Fruit fly (Drosophila melanogaster) whole organism, embryonic: ENCODE measurements around the gene Zpr1.

Experiments used
- ATbp ChIP-seq: fragments of 200-800 bp; sonication (Bioruptor generic); optimal IDR thresholded peaks from 2 replicates; lab custom pipeline; 2017; ENCODE audit warnings: missing biosample characterization, mild to moderate bottlenecking, missing genetic modification characterization, missing genetic modification reagents
- Abd-B ChIP-seq: fragments of 200-800 bp; sonication (Bioruptor generic); optimal IDR thresholded peaks from 2 replicates; lab custom pipeline; 2018; ENCODE audit warnings: missing biosample characterization, mild to moderate bottlenecking, missing genetic modification characterization, moderate library complexity
- BEAF-32 ChIP-seq: fragments of 200-800 bp; sonication (Bioruptor generic); optimal IDR thresholded peaks from 3 replicates; lab custom pipeline; 2017; ENCODE audit warnings: missing biosample characterization, missing genetic modification characterization, mild to moderate bottlenecking, moderate library complexity, missing genetic modification reagents
- CG10366 ChIP-seq: fragments of 200-800 bp; sonication (Bioruptor generic); IDR thresholded peaks from 2 replicates; pipeline ENCODE4 v1.3.6; 2022; ENCODE audit warnings: missing biosample characterization, missing genetic modification characterization
- CG12219 ChIP-seq: fragments of 200-800 bp; sonication (Bioruptor generic); optimal IDR thresholded peaks from 3 replicates; lab custom pipeline; 2018; ENCODE audit warnings: missing biosample characterization, mild to moderate bottlenecking, missing genetic modification characterization
- CG14710 ChIP-seq: fragments of 200-800 bp; sonication (Bioruptor generic); optimal IDR thresholded peaks from 3 replicates; lab custom pipeline; 2019; ENCODE audit warnings: missing biosample characterization, mild to moderate bottlenecking, missing genetic modification characterization, moderate library complexity
- CG1602 ChIP-seq: fragments of 200-800 bp; sonication (Bioruptor generic); optimal IDR thresholded peaks from 3 replicates; lab custom pipeline; 2016; ENCODE audit warnings: missing biosample characterization, missing genetic modification characterization
- CG1647 ChIP-seq: fragments of 200-800 bp; sonication (Bioruptor generic); optimal IDR thresholded peaks from 3 replicates; lab custom pipeline; 2016; ENCODE audit warnings: missing biosample characterization, missing genetic modification characterization
- CG17385 ChIP-seq: fragments of 200-800 bp; sonication (Bioruptor generic); optimal IDR thresholded peaks from 3 replicates; lab custom pipeline; 2018; ENCODE audit warnings: missing biosample characterization, mild to moderate bottlenecking, missing genetic modification characterization
- CG1792 ChIP-seq: fragments of 200-800 bp; sonication (Bioruptor generic); optimal IDR thresholded peaks from 2 replicates; lab custom pipeline; 2016; ENCODE audit warnings: missing biosample characterization, missing genetic modification characterization
- CG18262 ChIP-seq: fragments of 200-800 bp; optimal IDR thresholded peaks from 3 replicates; lab custom pipeline; 2019; ENCODE audit warnings: missing biosample characterization, mild to moderate bottlenecking, missing genetic modification characterization, moderate library complexity
- CG2120 ChIP-seq: fragments of 200-800 bp; sonication (Bioruptor generic); optimal IDR thresholded peaks from 3 replicates; lab custom pipeline; 2016; ENCODE audit warnings: missing biosample characterization, missing genetic modification characterization
- CG2712 ChIP-seq: fragments of 200-800 bp; optimal IDR thresholded peaks from 3 replicates; lab custom pipeline; 2019; ENCODE audit warnings: missing biosample characterization, mild to moderate bottlenecking, missing genetic modification characterization, moderate library complexity
- CG2875 ChIP-seq: fragments of 200-800 bp; sonication (Bioruptor generic); optimal IDR thresholded peaks from 2 replicates; lab custom pipeline; 2017; ENCODE audit warnings: missing biosample characterization, mild to moderate bottlenecking, missing genetic modification characterization, missing genetic modification reagents
- CG31441 ChIP-seq: fragments of 200-800 bp; sonication (Bioruptor generic); IDR thresholded peaks from 2 replicates; pipeline ENCODE4 v1.3.6; 2022; ENCODE audit warnings: missing biosample characterization, missing genetic modification characterization
- CG32772 ChIP-seq: fragments of 200-800 bp; sonication (Bioruptor generic); IDR thresholded peaks from 2 replicates; pipeline ENCODE4 v1.3.6; 2022; ENCODE audit warnings: missing biosample characterization, missing genetic modification characterization
- CG3995 ChIP-seq: fragments of 200-800 bp; sonication (Bioruptor generic); optimal IDR thresholded peaks from 3 replicates; lab custom pipeline; 2016; ENCODE audit warnings: missing biosample characterization, missing genetic modification characterization
- CG42726 ChIP-seq: fragments of 200-800 bp; sonication (Bioruptor generic); IDR thresholded peaks from 2 replicates; pipeline ENCODE4 v1.3.6; 2022; ENCODE audit warnings: missing biosample characterization, missing genetic modification characterization; ENCODE audit not compliant: partially characterized antibody
- CG4282 ChIP-seq: fragments of 200-800 bp; sonication (Bioruptor generic); optimal IDR thresholded peaks from 2 replicates; lab custom pipeline; 2016; ENCODE audit warnings: missing biosample characterization, missing genetic modification characterization
- CG4730 ChIP-seq: fragments of 200-800 bp; sonication (Bioruptor generic); IDR thresholded peaks from 2 replicates; pipeline ENCODE4 v1.3.6; 2022; ENCODE audit warnings: missing biosample characterization, missing genetic modification characterization
- CG6683 ChIP-seq: fragments of 200-800 bp; sonication (Bioruptor generic); optimal IDR thresholded peaks from 2 replicates; lab custom pipeline; 2017; ENCODE audit warnings: missing biosample characterization, mild to moderate bottlenecking, missing genetic modification characterization, missing genetic modification reagents
- CG6813 ChIP-seq: fragments of 200-800 bp; sonication (Bioruptor generic); optimal IDR thresholded peaks from 2 replicates; lab custom pipeline; 2017; ENCODE audit warnings: missing biosample characterization, missing genetic modification characterization, mild to moderate bottlenecking, moderate library complexity, missing genetic modification reagents
- CTCF ChIP-seq: fragments of 200-800 bp; sonication (Bioruptor generic); optimal IDR thresholded peaks from 2 replicates; lab custom pipeline; 2017; ENCODE audit warnings: missing biosample characterization, mild to moderate bottlenecking, missing genetic modification characterization, moderate library complexity
- Dfd ChIP-seq, 2 experiments: fragments of >200 bp; optimal IDR thresholded peaks; 2 replicates each; lab custom pipeline; 2017; ENCODE audit warnings: missing biosample characterization in 2 of 2, missing genetic modification characterization in 2 of 2
- ERR ChIP-seq: fragments of 200-800 bp; sonication (Bioruptor generic); optimal IDR thresholded peaks from 2 replicates; lab custom pipeline; 2016; ENCODE audit warnings: missing biosample characterization, missing genetic modification characterization
- Elba2 ChIP-seq: fragments of 200-800 bp; sonication (Bioruptor generic); optimal IDR thresholded peaks from 3 replicates; lab custom pipeline; 2016; ENCODE audit warnings: missing biosample characterization, missing genetic modification characterization
- Gsc ChIP-seq: fragments of 200-800 bp; sonication (Bioruptor generic); IDR thresholded peaks from 2 replicates; pipeline ENCODE4 v1.3.6; 2022; ENCODE audit warnings: missing biosample characterization, missing genetic modification characterization
- Hand ChIP-seq: fragments of 200-800 bp; sonication (Bioruptor generic); optimal IDR thresholded peaks from 2 replicates; lab custom pipeline; 2017; ENCODE audit warnings: mild to moderate bottlenecking, missing biosample characterization, missing genetic modification reagents, missing genetic modification characterization
- Hmr ChIP-seq: fragments of 200-800 bp; sonication (Bioruptor generic); optimal IDR thresholded peaks from 3 replicates; lab custom pipeline; 2017; ENCODE audit warnings: mild to moderate bottlenecking, missing biosample characterization, missing genetic modification reagents, missing genetic modification characterization
- Hr78 ChIP-seq, 2 experiments: fragments of 200-800 bp in 1 of 2; fragments of >200 bp in 1 of 2; sonication (Bioruptor generic) in 1 of 2; optimal IDR thresholded peaks; 2 replicates each; lab custom pipeline; 2017 to 2019; ENCODE audit warnings: missing biosample characterization in 2 of 2, missing genetic modification characterization in 2 of 2, mild to moderate bottlenecking in 1 of 2, moderate library complexity in 1 of 2
- Meics ChIP-seq: fragments of 200-800 bp; sonication (Bioruptor generic); optimal IDR thresholded peaks from 2 replicates; lab custom pipeline; 2017; ENCODE audit warnings: missing biosample characterization, mild to moderate bottlenecking, missing genetic modification characterization
- Pdp1 ChIP-seq, 2 experiments: fragments of 200-800 bp; sonication (Bioruptor generic); optimal IDR thresholded peaks; 3 replicates each; lab custom pipeline; 2016; ENCODE audit warnings: missing biosample characterization in 2 of 2, missing genetic modification characterization in 2 of 2, mild to moderate bottlenecking in 1 of 2, moderate library complexity in 1 of 2
- Ptx1 ChIP-seq: fragments of 200-800 bp; sonication (Bioruptor generic); IDR thresholded peaks from 2 replicates; pipeline ENCODE4 v1.3.6; 2022; ENCODE audit warnings: missing biosample characterization, missing genetic modification characterization
- Side ChIP-seq: fragments of 200-800 bp; sonication (Bioruptor generic); optimal IDR thresholded peaks from 2 replicates; lab custom pipeline; 2016; ENCODE audit warnings: missing biosample characterization, missing genetic modification characterization
- Sox100B ChIP-seq: fragments of 200-800 bp; sonication (Bioruptor generic); optimal IDR thresholded peaks from 3 replicates; lab custom pipeline; 2018; ENCODE audit warnings: missing biosample characterization, mild to moderate bottlenecking, missing genetic modification characterization
- ase ChIP-seq: fragments of 200-800 bp; sonication (Bioruptor generic); IDR thresholded peaks from 3 replicates; pipeline ENCODE4 v1.3.6; 2022; ENCODE audit warnings: missing biosample characterization, missing genetic modification characterization
- br ChIP-seq: fragments of >200 bp; optimal IDR thresholded peaks from 2 replicates; lab custom pipeline; 2017
- cato ChIP-seq: fragments of 200-800 bp; sonication (Bioruptor generic); optimal IDR thresholded peaks from 2 replicates; lab custom pipeline; 2016; ENCODE audit warnings: missing biosample characterization, missing genetic modification characterization, borderline replicate concordance
- chm ChIP-seq: fragments of 200-800 bp; sonication (Bioruptor generic); IDR thresholded peaks from 2 replicates; pipeline ENCODE4 v1.3.6; 2022; ENCODE audit warnings: missing biosample characterization, missing genetic modification characterization
- dm ChIP-seq: fragments of 200-800 bp; sonication (Bioruptor generic); optimal IDR thresholded peaks from 3 replicates; lab custom pipeline; 2016; ENCODE audit warnings: missing biosample characterization, missing genetic modification characterization
- jing ChIP-seq: fragments of 200-800 bp; sonication (Bioruptor generic); optimal IDR thresholded peaks from 2 replicates; lab custom pipeline; 2018; ENCODE audit warnings: missing biosample characterization, mild to moderate bottlenecking, missing genetic modification characterization
- lab ChIP-seq: fragments of 200-800 bp; sonication (Bioruptor generic); optimal IDR thresholded peaks from 3 replicates; lab custom pipeline; 2017; ENCODE audit warnings: missing biosample characterization, missing genetic modification characterization, mild to moderate bottlenecking, moderate library complexity, missing genetic modification reagents
- nau ChIP-seq: fragments of 200-800 bp; sonication (Bioruptor generic); optimal IDR thresholded peaks from 3 replicates; lab custom pipeline; 2017; ENCODE audit warnings: missing biosample characterization, mild to moderate bottlenecking, missing genetic modification characterization, missing genetic modification reagents
- nom ChIP-seq: fragments of 200-800 bp; sonication (Bioruptor generic); optimal IDR thresholded peaks from 2 replicates; lab custom pipeline; 2017; ENCODE audit warnings: missing biosample characterization, missing genetic modification characterization, mild to moderate bottlenecking, moderate library complexity, missing genetic modification reagents
- row ChIP-seq: fragments of 200-800 bp; sonication (Bioruptor generic); IDR thresholded peaks from 3 replicates; pipeline ENCODE4 v1.3.6; 2022; ENCODE audit warnings: missing biosample characterization, missing genetic modification characterization
- sens ChIP-seq: fragments of 200-800 bp; sonication (Bioruptor generic); peaks from one replicate; lab custom pipeline; 2016; ENCODE audit warnings: missing biosample characterization, missing genetic modification characterization
- sima ChIP-seq: fragments of 200-800 bp; sonication (Bioruptor generic); optimal IDR thresholded peaks from 2 replicates; lab custom pipeline; 2016; ENCODE audit warnings: missing biosample characterization, missing genetic modification characterization
- sqz ChIP-seq: fragments of 200-800 bp; sonication (Bioruptor generic); optimal IDR thresholded peaks from 3 replicates; lab custom pipeline; 2018; ENCODE audit warnings: missing biosample characterization, mild to moderate bottlenecking, missing genetic modification characterization
- trh ChIP-seq: fragments of 200-800 bp; sonication (Bioruptor generic); optimal IDR thresholded peaks from 2 replicates; lab custom pipeline; 2016; ENCODE audit warnings: missing biosample characterization, missing genetic modification characterization
- tx ChIP-seq: fragments of 200-800 bp; sonication (Bioruptor generic); optimal IDR thresholded peaks from 2 replicates; lab custom pipeline; 2016; ENCODE audit warnings: missing biosample characterization, missing genetic modification characterization
- vnd ChIP-seq: fragments of 200-800 bp; sonication (Bioruptor generic); IDR thresholded peaks from 3 replicates; pipeline ENCODE4 v1.3.6; 2022; ENCODE audit warnings: missing biosample characterization, missing genetic modification characterization; ENCODE audit not compliant: partially characterized antibody

The Zpr1 gene

dm6 chrX:9134922-9135453, 26.9 kb downstream of the Zpr1 start, which contains the start of gene fend (continued):
- no peak for TF ChIP-seq Side (GFP tag; lab: Kevin White, UChicago)
- no peak for TF ChIP-seq CG42726
- peak; percentile 47 for TF ChIP-seq CG14710
- TF ChIP-seq Abd-B (GFP tag; lab: Kevin White, UChicago) = no peak
- TF ChIP-seq nau = peak; percentile 18
- TF ChIP-seq sqz = peak; percentile 32
- TF ChIP-seq tx (GFP tag; lab: Kevin White, UChicago) = no peak
- no peak for TF ChIP-seq Pdp1 (GFP tag; optimal IDR thresholded peaks at IDR 0.05; lab: Kevin White, UChicago)
- no peak for TF ChIP-seq Dfd (GFP tag; optimal IDR thresholded peaks at IDR 0.05; lab: Kevin White, UChicago)
- peak; percentile 31 for TF ChIP-seq CG2120 (GFP tag; lab: Kevin White, UChicago)
- TF ChIP-seq Hr78 (GFP tag; optimal IDR thresholded peaks at IDR 0.05; lab: Kevin White, UChicago) = peak in 1 of 2 experiments; percentile 25
- peak; percentile 48 for TF ChIP-seq Hmr (GFP tag; lab: Kevin White, UChicago)
- no peak for TF ChIP-seq CG32772
- no peak for TF ChIP-seq trh (GFP tag; lab: Kevin White, UChicago)
- TF ChIP-seq Sox100B = peak; percentile 49
- TF ChIP-seq CG2712 (tag; lab: Kevin White, UChicago) = peak; percentile 48
- peak; percentile 94 for TF ChIP-seq row (GFP tag; lab: Robert Waterston, UW)
- no peak for TF ChIP-seq Gsc (GFP tag; lab: Robert Waterston, UW)
- TF ChIP-seq dm = no peak
- TF ChIP-seq sima (GFP tag; lab: Kevin White, UChicago) = no peak
- no peak for TF ChIP-seq vnd (GFP tag; lab: Robert Waterston, UW)
- no peak for TF ChIP-seq CG12219 (GFP tag; lab: Kevin White, UChicago)
- no peak for TF ChIP-seq ERR (GFP tag; lab: Kevin White, UChicago)
- TF ChIP-seq CG4282 = no peak
- peak; percentile 77 for TF ChIP-seq sens (GFP tag; lab: Kevin White, UChicago)
- peak; percentile 53 for TF ChIP-seq Meics (GFP tag; lab: Kevin White, UChicago)
- peak; percentile 8 for TF ChIP-seq lab (GFP tag; lab: Kevin White, UChicago)
- TF ChIP-seq CG4730 (GFP tag; lab: Robert Waterston, UW) = no peak
- TF ChIP-seq CG6813 (GFP tag; lab: Kevin White, UChicago) = no peak
- no peak for TF ChIP-seq CG10366
- peak; percentile 33 for TF ChIP-seq CG17385
- TF ChIP-seq CG1792 (GFP tag; lab: Kevin White, UChicago) = no peak
- no peak for TF ChIP-seq CG6683 (GFP tag; lab: Kevin White, UChicago)
- TF ChIP-seq CG31441 (GFP tag; lab: Robert Waterston, UW) = peak; percentile 53
- TF ChIP-seq Hand (GFP tag; lab: Kevin White, UChicago) = peak; percentile 0
- TF ChIP-seq CG3995 (GFP tag; lab: Kevin White, UChicago) = no peak
- TF ChIP-seq jing = no peak
- TF ChIP-seq ATbp (GFP tag; lab: Kevin White, UChicago) = no peak
- no peak for TF ChIP-seq ase (GFP tag; lab: Robert Waterston, UW)
- no peak for TF ChIP-seq CG1647
- TF ChIP-seq CG1602 (GFP tag; lab: Kevin White, UChicago) = no peak
- TF ChIP-seq Elba2 = no peak
- no peak for TF ChIP-seq CTCF (GFP tag; lab: Kevin White, UChicago)
- peak; percentile 27 for TF ChIP-seq nom (GFP tag; lab: Kevin White, UChicago)
- TF ChIP-seq cato (GFP tag; lab: Kevin White, UChicago) = no peak
- no peak for TF ChIP-seq CG2875 (GFP tag; lab: Kevin White, UChicago)
- TF ChIP-seq CG18262 (tag; lab: Kevin White, UChicago) = peak; percentile 61
- peak; percentile 56; the same call in 1 of the 2 replicates for TF ChIP-seq chm (GFP tag; lab: Robert Waterston, UW)
- no peak for TF ChIP-seq BEAF-32
- TF ChIP-seq Ptx1 (GFP tag; lab: Robert Waterston, UW) = 0 out of 2 replicates have a peak, but pooled peaks have one; percentile 29
- TF ChIP-seq br (lab: Kevin White, UChicago) = no peak
